Fruit fly (Drosophila melanogaster) whole organism, embryonic: Measurements from ENCODE around the gene CG6254.
A peak's percentile ranks its signal among the peaks of the same experiment; 100 is the strongest.

Experiments used
- B-H1 ChIP-seq: fragments of 200-800 bp; sonication (Bioruptor generic); IDR thresholded peaks from 3 replicates; pipeline ENCODE4 v1.3.6; 2022; ENCODE audit warnings: missing biosample characterization, missing genetic modification characterization
- Bteb2 ChIP-seq: fragments of 200-800 bp; sonication (Bioruptor generic); optimal IDR thresholded peaks from 2 replicates; lab custom pipeline; 2016; ENCODE audit warnings: missing biosample characterization, missing genetic modification characterization
- CG11560 ChIP-seq: fragments of 200-800 bp; sonication (Bioruptor generic); IDR thresholded peaks from 3 replicates; pipeline ENCODE4 v1.3.6; 2022; ENCODE audit warnings: missing biosample characterization, missing genetic modification characterization
- CG12299 ChIP-seq: fragments of 200-800 bp; sonication (Bioruptor generic); optimal IDR thresholded peaks from 2 replicates; lab custom pipeline; 2018; ENCODE audit warnings: missing biosample characterization, mild to moderate bottlenecking, missing genetic modification characterization
- CG12744 ChIP-seq: fragments of 200-800 bp; sonication (Bioruptor generic); optimal IDR thresholded peaks from 2 replicates; lab custom pipeline; 2016; ENCODE audit warnings: missing biosample characterization, missing genetic modification characterization
- CG13287 ChIP-seq: fragments of 200-800 bp; sonication (Bioruptor generic); IDR thresholded peaks from 2 replicates; pipeline ENCODE4 v1.3.6; 2022; ENCODE audit warnings: missing biosample characterization, missing genetic modification characterization; ENCODE audit not compliant: partially characterized antibody
- CG13624 ChIP-seq: fragments of 200-800 bp; sonication (Bioruptor generic); optimal IDR thresholded peaks from 2 replicates; lab custom pipeline; 2016; ENCODE audit warnings: missing biosample characterization, missing genetic modification characterization
- CG18011 ChIP-seq: fragments of 200-800 bp; sonication (Bioruptor generic); optimal IDR thresholded peaks from 2 replicates; lab custom pipeline; 2017; ENCODE audit warnings: missing biosample characterization, missing genetic modification characterization, mild to moderate bottlenecking, moderate library complexity, missing genotype
- CG18476 ChIP-seq: fragments of 200-800 bp; sonication (Bioruptor generic); optimal IDR thresholded peaks from 2 replicates; lab custom pipeline; 2016; ENCODE audit warnings: missing biosample characterization, mild to moderate bottlenecking, missing genetic modification characterization
- CG18599 ChIP-seq: fragments of 200-800 bp; sonication (Bioruptor generic); optimal IDR thresholded peaks from 3 replicates; lab custom pipeline; 2017; ENCODE audit warnings: missing biosample characterization, missing genetic modification characterization, mild to moderate bottlenecking, moderate library complexity, missing genetic modification reagents
- CG30431 ChIP-seq: fragments of 200-800 bp; sonication (Bioruptor generic); optimal IDR thresholded peaks from 2 replicates; lab custom pipeline; 2017; ENCODE audit warnings: missing biosample characterization, missing genetic modification characterization
- CG31224 ChIP-seq: fragments of 200-800 bp; sonication (Bioruptor generic); IDR thresholded peaks from 2 replicates; pipeline ENCODE4 v1.3.6; 2022; ENCODE audit warnings: missing biosample characterization, missing genetic modification characterization
- CG3281 ChIP-seq: fragments of 200-800 bp; sonication (Bioruptor generic); optimal IDR thresholded peaks from 3 replicates; lab custom pipeline; 2017; ENCODE audit warnings: missing biosample characterization, mild to moderate bottlenecking, missing genetic modification characterization
- CG33557 ChIP-seq: fragments of 200-800 bp; sonication (Bioruptor generic); optimal IDR thresholded peaks from 2 replicates; lab custom pipeline; 2019; ENCODE audit warnings: missing biosample characterization, mild to moderate bottlenecking, missing genetic modification characterization, moderate library complexity
- CG34376 ChIP-seq: fragments of 200-800 bp; sonication (Bioruptor generic); optimal IDR thresholded peaks from 2 replicates; lab custom pipeline; 2018; ENCODE audit warnings: missing biosample characterization, mild to moderate bottlenecking, missing genetic modification characterization
- CG4820 ChIP-seq: fragments of 200-800 bp; sonication (Bioruptor generic); optimal IDR thresholded peaks from 3 replicates; lab custom pipeline; 2016; ENCODE audit warnings: missing biosample characterization, missing genetic modification characterization
- CG6791 ChIP-seq: fragments of 200-800 bp; sonication (Bioruptor generic); IDR thresholded peaks from 3 replicates; pipeline ENCODE4 v1.3.6; 2022; ENCODE audit warnings: missing biosample characterization, missing genetic modification characterization; ENCODE audit not compliant: partially characterized antibody
- CTCF ChIP-seq: fragments of 200-800 bp; sonication (Bioruptor generic); optimal IDR thresholded peaks from 2 replicates; lab custom pipeline; 2017; ENCODE audit warnings: missing biosample characterization, mild to moderate bottlenecking, missing genetic modification characterization, moderate library complexity
- E2f2 ChIP-seq: fragments of 200-800 bp; sonication (Bioruptor generic); IDR thresholded peaks from 2 replicates; pipeline ENCODE4 v1.3.6; 2022; ENCODE audit warnings: missing biosample characterization, missing genetic modification characterization
- HLH54F ChIP-seq: fragments of 200-800 bp; sonication (Bioruptor generic); optimal IDR thresholded peaks from 3 replicates; lab custom pipeline; 2016; ENCODE audit warnings: missing biosample characterization, missing genetic modification characterization
- NC2β ChIP-seq: fragments of 200-800 bp; sonication (Bioruptor generic); optimal IDR thresholded peaks from 2 replicates; lab custom pipeline; 2016; ENCODE audit warnings: missing biosample characterization, missing genetic modification characterization
- NFAT ChIP-seq: fragments of 200-800 bp; sonication (Bioruptor generic); IDR thresholded peaks from 2 replicates; pipeline ENCODE4 v1.3.6; 2022; ENCODE audit warnings: missing biosample characterization, missing genetic modification characterization
- NK7.1 ChIP-seq: fragments of 200-800 bp; sonication (Bioruptor generic); optimal IDR thresholded peaks from 3 replicates; lab custom pipeline; 2016; ENCODE audit warnings: missing biosample characterization, missing genetic modification characterization
- Nf-YB ChIP-seq: fragments of 200-800 bp; sonication (Bioruptor generic); optimal IDR thresholded peaks from 3 replicates; lab custom pipeline; 2019; ENCODE audit warnings: missing biosample characterization, mild to moderate bottlenecking, missing genetic modification characterization, moderate library complexity
- Nf-YC ChIP-seq: fragments of 200-800 bp; optimal IDR thresholded peaks from 3 replicates; lab custom pipeline; 2019; ENCODE audit warnings: missing biosample characterization, mild to moderate bottlenecking, missing genetic modification characterization, moderate library complexity
- Poxn ChIP-seq: fragments of 200-800 bp; sonication (Bioruptor generic); IDR thresholded peaks from 2 replicates; pipeline ENCODE4 v1.3.6; 2022; ENCODE audit warnings: missing biosample characterization, missing genetic modification characterization
- Rx ChIP-seq: fragments of 200-800 bp; sonication (Bioruptor generic); IDR thresholded peaks from 2 replicates; pipeline ENCODE4 v1.3.6; 2022; ENCODE audit warnings: missing biosample characterization, missing genetic modification characterization
- Usf ChIP-seq: fragments of 200-800 bp; sonication (Bioruptor generic); optimal IDR thresholded peaks from 2 replicates; lab custom pipeline; 2017; ENCODE audit warnings: missing genotype, missing biosample characterization, missing genetic modification characterization
- amos ChIP-seq: fragments of 200-800 bp; sonication (Bioruptor generic); IDR thresholded peaks from 2 replicates; pipeline ENCODE4 v1.3.6; 2022; ENCODE audit warnings: missing biosample characterization, missing genetic modification characterization; ENCODE audit not compliant: partially characterized antibody
- bab2 ChIP-seq: fragments of 200-800 bp; sonication (Bioruptor generic); optimal IDR thresholded peaks from 2 replicates; lab custom pipeline; 2016; ENCODE audit warnings: missing biosample characterization, missing genetic modification characterization
- bsh ChIP-seq, 2 experiments: fragments of 200-800 bp; sonication (Bioruptor generic); optimal IDR thresholded peaks; 2 replicates each; lab custom pipeline; 2017 to 2018; ENCODE audit warnings: mild to moderate bottlenecking in 2 of 2, missing biosample characterization in 2 of 2, missing genetic modification characterization in 2 of 2, moderate library complexity in 1 of 2
- btn ChIP-seq: fragments of 200-800 bp; sonication (Bioruptor generic); optimal IDR thresholded peaks from 2 replicates; lab custom pipeline; 2016; ENCODE audit warnings: missing biosample characterization, missing genetic modification characterization
- chn ChIP-seq: fragments of 200-800 bp; sonication (Bioruptor generic); optimal IDR thresholded peaks from 2 replicates; lab custom pipeline; 2016; ENCODE audit warnings: missing biosample characterization, missing genetic modification characterization
- disco-r ChIP-seq: fragments of 200-800 bp; sonication (Bioruptor generic); optimal IDR thresholded peaks from 2 replicates; lab custom pipeline; 2016; ENCODE audit warnings: missing biosample characterization, missing genetic modification characterization
- fd96Cb ChIP-seq: fragments of 200-800 bp; sonication (Bioruptor generic); optimal IDR thresholded peaks from 2 replicates; lab custom pipeline; 2018; ENCODE audit warnings: missing biosample characterization, mild to moderate bottlenecking, missing genetic modification characterization, moderate library complexity
- grau ChIP-seq: fragments of 200-800 bp; optimal IDR thresholded peaks from 3 replicates; lab custom pipeline; 2019; ENCODE audit warnings: missing biosample characterization, mild to moderate bottlenecking, missing genetic modification characterization, moderate library complexity
- hkb ChIP-seq, 2 experiments: fragments of 200-800 bp in 1 of 2; fragments of >200 bp in 1 of 2; sonication (Bioruptor generic) in 1 of 2; IDR thresholded peaks in 1 of 2; optimal IDR thresholded peaks in 1 of 2; 2 replicates each; pipeline versions ENCODE4 v1.3.6 to Lab custom; 2017 to 2022; ENCODE audit warnings: missing biosample characterization in 1 of 2, missing genetic modification characterization in 1 of 2
- klu ChIP-seq: fragments of 200-800 bp; sonication (Bioruptor generic); IDR thresholded peaks from 2 replicates; pipeline ENCODE4 v1.3.6; 2022; ENCODE audit warnings: missing biosample characterization, missing genetic modification characterization
- lbe ChIP-seq: fragments of 200-800 bp; sonication (Bioruptor generic); optimal IDR thresholded peaks from 2 replicates; lab custom pipeline; 2016; ENCODE audit warnings: missing biosample characterization, mild to moderate bottlenecking, missing genetic modification characterization
- lmd ChIP-seq: fragments of 200-800 bp; sonication (Bioruptor generic); IDR thresholded peaks from 2 replicates; pipeline ENCODE4 v1.3.6; 2022; ENCODE audit warnings: missing biosample characterization, missing genetic modification characterization
- nmo ChIP-seq: fragments of 200-800 bp; sonication (Bioruptor generic); optimal IDR thresholded peaks from 2 replicates; lab custom pipeline; 2018; ENCODE audit warnings: missing biosample characterization, mild to moderate bottlenecking, missing genetic modification characterization, moderate library complexity
- nom ChIP-seq: fragments of 200-800 bp; sonication (Bioruptor generic); optimal IDR thresholded peaks from 2 replicates; lab custom pipeline; 2017; ENCODE audit warnings: missing biosample characterization, missing genetic modification characterization, mild to moderate bottlenecking, moderate library complexity, missing genetic modification reagents
- oc ChIP-seq: fragments of 200-800 bp; sonication (Bioruptor generic); optimal IDR thresholded peaks from 2 replicates; lab custom pipeline; 2018; ENCODE audit warnings: missing biosample characterization, mild to moderate bottlenecking, missing genetic modification characterization, moderate library complexity
- pb ChIP-seq: fragments of 200-800 bp; sonication (Bioruptor generic); optimal IDR thresholded peaks from 3 replicates; lab custom pipeline; 2016; ENCODE audit warnings: missing biosample characterization, missing genetic modification characterization
- ro ChIP-seq: fragments of 200-800 bp; sonication (Bioruptor generic); IDR thresholded peaks from 2 replicates; pipeline ENCODE4 v1.3.6; 2022; ENCODE audit warnings: missing biosample characterization, missing genetic modification characterization
- row ChIP-seq: fragments of 200-800 bp; sonication (Bioruptor generic); IDR thresholded peaks from 3 replicates; pipeline ENCODE4 v1.3.6; 2022; ENCODE audit warnings: missing biosample characterization, missing genetic modification characterization
- sens ChIP-seq: fragments of 200-800 bp; sonication (Bioruptor generic); peaks from one replicate; lab custom pipeline; 2016; ENCODE audit warnings: missing biosample characterization, missing genetic modification characterization
- sqz ChIP-seq: fragments of 200-800 bp; sonication (Bioruptor generic); optimal IDR thresholded peaks from 3 replicates; lab custom pipeline; 2018; ENCODE audit warnings: missing biosample characterization, mild to moderate bottlenecking, missing genetic modification characterization
- tup ChIP-seq: fragments of 200-800 bp; sonication (Bioruptor generic); optimal IDR thresholded peaks from 2 replicates; lab custom pipeline; 2016; ENCODE audit warnings: missing biosample characterization, mild to moderate bottlenecking, missing genetic modification characterization, moderate library complexity
- usp ChIP-seq: fragments of >200 bp; optimal IDR thresholded peaks from 2 replicates; lab custom pipeline; 2017; ENCODE audit warnings: missing biosample characterization, missing genetic modification characterization
- vfl ChIP-seq: fragments of 200-800 bp; sonication (Bioruptor generic); optimal IDR thresholded peaks from 2 replicates; lab custom pipeline; 2016; ENCODE audit warnings: missing biosample characterization, missing genetic modification characterization
- wdn ChIP-seq: fragments of 200-800 bp; sonication (Bioruptor generic); IDR thresholded peaks from 2 replicates; pipeline ENCODE4 v1.3.6; 2022; ENCODE audit warnings: missing biosample characterization, missing genetic modification characterization

Gene CG6254

DNA sequence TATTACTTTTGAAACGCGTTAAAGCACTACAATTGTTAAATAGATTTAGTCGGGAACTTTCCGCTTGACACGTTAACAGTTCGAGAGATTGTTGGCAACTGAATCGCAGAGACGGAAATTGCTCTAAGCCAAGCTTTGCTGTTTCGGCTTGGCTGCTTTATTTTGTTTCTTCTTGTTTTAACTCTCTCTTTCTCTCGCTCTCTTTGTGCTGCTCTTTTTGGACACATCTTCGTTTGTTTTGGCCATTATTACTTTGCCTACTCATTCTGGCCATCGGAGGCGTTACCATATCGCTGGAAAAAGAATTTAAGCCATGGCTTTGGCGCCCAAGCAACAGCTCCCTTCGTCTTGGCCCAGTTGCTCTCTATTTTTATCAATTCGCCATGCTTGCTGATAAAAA, 28.4 kb upstream of the CG6254 start, which contains the start of gene CG12814:
Gene CG12814 (minus strand): TSS at position 84 of the 400 bp plus-strand sequence.
- TF ChIP-seq CG33557 (GFP tag; lab: Kevin White, UChicago) (no peak), row (no peak), ro (GFP tag; lab: Robert Waterston, UW) (no peak), chn (no peak), CG18476 (GFP tag; lab: Kevin White, UChicago) (no peak), NC2β (no peak), Nf-YC (tag; lab: Kevin White, UChicago) (no peak), CG6791 (GFP tag; lab: Robert Waterston, UW) (no peak), CG11560 (tag; lab: Robert Waterston, UW) (no peak), pb (GFP tag; lab: Kevin White, UChicago) (no peak), disco-r (GFP tag; lab: Kevin White, UChicago) (no peak), CG4820 (GFP tag; lab: Kevin White, UChicago) (no peak), lbe (peak; percentile 41), CG13624 (GFP tag; lab: Kevin White, UChicago) (peak; percentile 7), CG12744 (GFP tag; lab: Kevin White, UChicago) (no peak), CG18011 (GFP tag; lab: Kevin White, UChicago) (no peak), NK7.1 (GFP tag; lab: Kevin White, UChicago) (no peak), CG34376 (peak; percentile 4), E2f2 (GFP tag; lab: Robert Waterston, UW) (peak; percentile 87), CG3281 (GFP tag; lab: Kevin White, UChicago) (no peak), CG18599 (no peak), vfl (no peak), oc (tag; lab: Kevin White, UChicago) (peak; percentile 14), bab2 (no peak), btn (no peak), CTCF (GFP tag; lab: Kevin White, UChicago) (no peak), nom (GFP tag; lab: Kevin White, UChicago) (peak; percentile 88), tup (GFP tag; lab: Kevin White, UChicago) (no peak), grau (tag; lab: Kevin White, UChicago) (no peak), CG31224 (GFP tag; lab: Robert Waterston, UW) (no peak), NFAT (GFP tag; lab: Robert Waterston, UW) (no peak), amos (GFP tag; lab: Robert Waterston, UW) (peak; percentile 35; the same call in 1 of the 2 replicates), Bteb2 (no peak), Nf-YB (GFP tag; lab: Kevin White, UChicago) (no peak), nmo (no peak), HLH54F (GFP tag; lab: Kevin White, UChicago) (no peak), Usf (no peak), Poxn (GFP tag; lab: Robert Waterston, UW) (no peak), lmd (GFP tag; lab: Robert Waterston, UW) (no peak), Rx (no peak), wdn (GFP tag; lab: Robert Waterston, UW) (no peak), usp (GFP tag; lab: Kevin White, UChicago) (no peak), B-H1 (no peak), CG30431 (GFP tag; lab: Kevin White, UChicago) (no peak), fd96Cb (tag; lab: Kevin White, UChicago) (no peak), sens (GFP tag; lab: Kevin White, UChicago) (peak; percentile 14), sqz (GFP tag; lab: Kevin White, UChicago) (peak; percentile 20), CG13287 (GFP tag; lab: Robert Waterston, UW) (peak; percentile 39; the same call in 1 of the 2 replicates), CG12299 (tag; lab: Kevin White, UChicago) (peak; percentile 15), bsh (GFP tag; optimal IDR thresholded peaks at IDR 0.05; lab: Kevin White, UChicago) (peak in 1 of 2 experiments; percentile 72), hkb (optimal IDR thresholded peaks at IDR 0.05; lab: Kevin White, UChicago) (no peak), hkb (GFP tag; IDR thresholded peaks at IDR 0.05; lab: Robert Waterston, UW) (no peak), klu (no peak)
